Worm (Caenorhabditis elegans) whole organism, young adult: ENCODE results near the gene srz-94.

ENCODE experiments used
- B0019.2 ChIP-seq: fragments of 200-800 bp; sonication (Bioruptor generic); conservative IDR thresholded peaks from 2 replicates; pipeline ENCODE4 v1.3.6; 2022; ENCODE audit warnings: missing genetic modification reagents, missing genetic modification characterization, missing compliant biosample characterization
- B0336.3 ChIP-seq: fragments of 200-800 bp; sonication (Bioruptor generic); IDR thresholded peaks from 2 replicates; pipeline ENCODE4 v1.3.6; 2022; ENCODE audit warnings: missing genetic modification characterization, missing compliant biosample characterization
- D2030.7 ChIP-seq: fragments of 200-800 bp; sonication (Bioruptor generic); IDR thresholded peaks from 2 replicates; pipeline ENCODE4 v1.3.6; 2022; ENCODE audit warnings: missing genetic modification reagents, missing genetic modification characterization, missing compliant biosample characterization
- F10E7.11 ChIP-seq: sonication (generic microtip); optimal IDR thresholded peaks from 2 replicates; lab custom pipeline; 2017; ENCODE audit warnings: mild to moderate bottlenecking, missing genetic modification characterization, moderate library complexity, missing compliant biosample characterization
- F33H1.4 ChIP-seq: fragments of 200-800 bp; sonication (Bioruptor generic); IDR thresholded peaks from 2 replicates; pipeline ENCODE4 v1.3.6; 2022; ENCODE audit warnings: missing genetic modification reagents, missing genetic modification characterization, missing compliant biosample characterization
- F37B4.10 ChIP-seq: fragments of 200-800 bp; sonication (Bioruptor generic); IDR thresholded peaks from 2 replicates; pipeline ENCODE4 v1.3.6; 2022; ENCODE audit warnings: missing genetic modification characterization, missing compliant biosample characterization
- F39B2.1 ChIP-seq: fragments of 200-800 bp; sonication (Bioruptor generic); IDR thresholded peaks from 2 replicates; pipeline ENCODE4 v1.3.6; 2022; ENCODE audit warnings: missing genetic modification reagents, missing genetic modification characterization, missing compliant biosample characterization
- F57A8.1 ChIP-seq: fragments of 200-800 bp; sonication (Bioruptor generic); optimal IDR thresholded peaks from 2 replicates; lab custom pipeline; 2018; ENCODE audit warnings: mild to moderate bottlenecking, missing genetic modification characterization, moderate library complexity, missing compliant biosample characterization
- Y67H2A.10 ChIP-seq: fragments of 200-800 bp; sonication (Bioruptor generic); conservative IDR thresholded peaks from 2 replicates; pipeline ENCODE4 v1.3.6; 2022; ENCODE audit warnings: missing genetic modification reagents, missing genetic modification characterization, missing compliant biosample characterization
- Y95B8A.8 ChIP-seq: fragments of 200-800 bp; sonication (Bioruptor generic); IDR thresholded peaks from 2 replicates; pipeline ENCODE4 v1.3.6; 2022; ENCODE audit warnings: missing genetic modification reagents, missing genetic modification characterization, missing compliant biosample characterization
- ama-1 ChIP-seq, 3 experiments: fragments of 150-350 bp in 1 of 3; sonication (generic microtip) in 2 of 3; optimal IDR thresholded peaks; 2 replicates each; lab custom pipeline; 2014 to 2018; ENCODE audit warnings: missing biosample characterization in 2 of 3, missing genetic modification characterization in 2 of 3, missing genetic modification reagents in 2 of 3
- atf-7 ChIP-seq: sonication (generic microtip); optimal IDR thresholded peaks from 2 replicates; lab custom pipeline; 2017; ENCODE audit warnings: mild to moderate bottlenecking, missing genetic modification characterization, missing compliant biosample characterization
- bed-2 ChIP-seq: fragments of 200-800 bp; sonication (Bioruptor generic); IDR thresholded peaks from 2 replicates; pipeline ENCODE4 v1.3.6; 2022; ENCODE audit warnings: missing genetic modification reagents, missing genetic modification characterization, missing compliant biosample characterization
- ceh-58 ChIP-seq: fragments of 200-800 bp; sonication (Bioruptor generic); IDR thresholded peaks from 2 replicates; pipeline ENCODE4 v1.3.6; 2022; ENCODE audit warnings: missing genetic modification characterization, missing compliant biosample characterization
- chd-7 ChIP-seq: sonication (generic microtip); optimal IDR thresholded peaks from 2 replicates; lab custom pipeline; 2016; ENCODE audit warnings: mild to moderate bottlenecking, missing genetic modification characterization, moderate library complexity, missing compliant biosample characterization
- die-1 ChIP-seq: sonication (generic microtip); optimal IDR thresholded peaks from 2 replicates; lab custom pipeline; 2016; ENCODE audit warnings: missing genotype, mild to moderate bottlenecking, missing genetic modification characterization, missing compliant biosample characterization
- dpff-1 ChIP-seq: sonication (generic microtip); optimal IDR thresholded peaks from 2 replicates; lab custom pipeline; 2017; ENCODE audit warnings: mild to moderate bottlenecking, missing genetic modification characterization, missing compliant biosample characterization
- egl-18 ChIP-seq: fragments of 200-800 bp; sonication (Bioruptor generic); IDR thresholded peaks from 2 replicates; pipeline ENCODE4 v1.3.6; 2022; ENCODE audit warnings: missing genetic modification reagents, missing genetic modification characterization, missing compliant biosample characterization
- ekl-4 ChIP-seq: fragments of 200-800 bp; sonication (Bioruptor generic); IDR thresholded peaks from 2 replicates; pipeline ENCODE4 v1.3.6; 2022; ENCODE audit warnings: missing genetic modification reagents, missing genetic modification characterization, missing compliant biosample characterization
- fkh-3 ChIP-seq: sonication (generic microtip); optimal IDR thresholded peaks from 2 replicates; lab custom pipeline; 2016; ENCODE audit warnings: mild to moderate bottlenecking, missing genetic modification characterization, missing compliant biosample characterization
- hlh-26 ChIP-seq: fragments of 200-800 bp; sonication (Bioruptor generic); conservative IDR thresholded peaks from 2 replicates; pipeline ENCODE4 v1.3.6; 2022; ENCODE audit warnings: missing genetic modification reagents, missing genetic modification characterization, missing compliant biosample characterization
- hmg-1.2 ChIP-seq: fragments of 200-800 bp; sonication (Bioruptor generic); IDR thresholded peaks from 2 replicates; pipeline ENCODE4 v1.3.6; 2022; ENCODE audit warnings: missing genetic modification reagents, missing genetic modification characterization, missing compliant biosample characterization
- hsf-1 ChIP-seq: fragments of 200-800 bp; sonication (Bioruptor generic); IDR thresholded peaks from 2 replicates; pipeline ENCODE4 v1.3.6; 2022; ENCODE audit warnings: missing genetic modification reagents, missing genetic modification characterization, missing compliant biosample characterization
- lag-1 ChIP-seq: fragments of 200-800 bp; sonication (Bioruptor generic); IDR thresholded peaks from 2 replicates; pipeline ENCODE4 v1.3.6; 2022; ENCODE audit warnings: missing genetic modification reagents, missing genetic modification characterization, missing compliant biosample characterization
- lin-26 ChIP-seq: fragments of 200-800 bp; sonication (Bioruptor generic); IDR thresholded peaks from 2 replicates; pipeline ENCODE4 v1.3.6; 2022; ENCODE audit warnings: missing genetic modification reagents, missing genetic modification characterization, missing compliant biosample characterization
- lin-35 ChIP-seq, 3 experiments: fragments of 150-350 bp in 2 of 3; sonication (generic microtip) in 1 of 3; optimal IDR thresholded peaks; 2 replicates each; lab custom pipeline; 2014 to 2018; ENCODE audit warnings: missing biosample characterization in 3 of 3, missing genetic modification characterization in 3 of 3, missing genetic modification reagents in 3 of 3
- lin-40 ChIP-seq: sonication (generic microtip); optimal IDR thresholded peaks from 2 replicates; lab custom pipeline; 2016; ENCODE audit warnings: missing genetic modification characterization, mild to moderate bottlenecking, missing compliant biosample characterization, missing genotype, missing genetic modification reagents
- lin-54 ChIP-seq: fragments of 200-800 bp; sonication (Bioruptor generic); optimal IDR thresholded peaks from 2 replicates; lab custom pipeline; 2018; ENCODE audit warnings: mild to moderate bottlenecking, missing genetic modification characterization, missing compliant biosample characterization
- lir-1 ChIP-seq: fragments of 200-800 bp; sonication (Bioruptor generic); conservative IDR thresholded peaks from 2 replicates; pipeline ENCODE4 v1.3.6; 2022; ENCODE audit warnings: missing genetic modification reagents, missing genetic modification characterization, missing compliant biosample characterization
- lsl-1 ChIP-seq: fragments of 200-800 bp; sonication (Bioruptor generic); optimal IDR thresholded peaks from 2 replicates; lab custom pipeline; 2018; ENCODE audit warnings: mild to moderate bottlenecking, missing genetic modification characterization, moderate library complexity, missing compliant biosample characterization
- lsy-27 ChIP-seq: sonication (generic microtip); optimal IDR thresholded peaks from 2 replicates; lab custom pipeline; 2017; ENCODE audit warnings: missing genetic modification characterization, mild to moderate bottlenecking, missing compliant biosample characterization, antibody characterized with exemption, missing genotype, borderline replicate concordance; ENCODE audit not compliant: insufficient read depth
- madf-8 ChIP-seq: fragments of 200-800 bp; sonication (Bioruptor generic); conservative IDR thresholded peaks from 2 replicates; pipeline ENCODE4 v1.3.6; 2022; ENCODE audit warnings: missing genetic modification reagents, missing genetic modification characterization, missing compliant biosample characterization
- mes-4 ChIP-seq: sonication (generic microtip); optimal IDR thresholded peaks from 2 replicates; lab custom pipeline; 2016; ENCODE audit warnings: missing genotype, missing genetic modification characterization, missing compliant biosample characterization
- nfya-1 ChIP-seq: sonication (generic microtip); optimal IDR thresholded peaks from 2 replicates; lab custom pipeline; 2017; ENCODE audit warnings: antibody characterized with exemption, missing compliant biosample characterization, missing genetic modification characterization, borderline replicate concordance; ENCODE audit not compliant: insufficient read depth
- nfya-2 ChIP-seq: fragments of 200-800 bp; sonication (Bioruptor generic); IDR thresholded peaks from 2 replicates; pipeline ENCODE4 v1.3.6; 2022; ENCODE audit warnings: missing genetic modification reagents, missing genetic modification characterization, missing compliant biosample characterization
- nhr-120 ChIP-seq: fragments of 200-800 bp; sonication (Bioruptor generic); IDR thresholded peaks from 2 replicates; pipeline ENCODE4 v1.3.6; 2022; ENCODE audit warnings: missing genetic modification characterization, missing compliant biosample characterization
- nhr-27 ChIP-seq: fragments of 200-800 bp; sonication (Bioruptor generic); optimal IDR thresholded peaks from 2 replicates; lab custom pipeline; 2018; ENCODE audit warnings: mild to moderate bottlenecking, missing genetic modification characterization, moderate library complexity, missing compliant biosample characterization
- rpc-1 ChIP-seq, 2 experiments: fragments of 150-350 bp in 1 of 2; sonication (generic microtip) in 1 of 2; optimal IDR thresholded peaks; 2 replicates each; lab custom pipeline; 2014 to 2018; ENCODE audit warnings: missing biosample characterization in 1 of 2, missing genetic modification characterization in 1 of 2, missing genetic modification reagents in 1 of 2, missing genotype in 1 of 2
- sea-2 ChIP-seq: fragments of 200-800 bp; sonication (Bioruptor generic); IDR thresholded peaks from 2 replicates; pipeline ENCODE4 v1.3.6; 2022; ENCODE audit warnings: missing genetic modification characterization, missing compliant biosample characterization
- tbx-9 ChIP-seq: sonication (generic microtip); optimal IDR thresholded peaks from 2 replicates; lab custom pipeline; 2016; ENCODE audit warnings: borderline replicate concordance, missing genetic modification characterization, inconsistent platforms, missing compliant biosample characterization
- tlf-1 ChIP-seq: fragments of 200-800 bp; sonication (Bioruptor generic); optimal IDR thresholded peaks from 2 replicates; lab custom pipeline; 2018; ENCODE audit warnings: mild to moderate bottlenecking, missing genetic modification characterization, missing compliant biosample characterization
- unc-62 ChIP-seq: fragments of 150-350 bp; optimal IDR thresholded peaks from 2 replicates; lab custom pipeline; 2014; ENCODE audit warnings: missing biosample characterization, missing genetic modification reagents, missing genetic modification characterization
- ztf-26 ChIP-seq: sonication (generic microtip); optimal IDR thresholded peaks from 2 replicates; lab custom pipeline; 2017; ENCODE audit warnings: missing genetic modification characterization, missing compliant biosample characterization

srz-94 gene

DNA sequence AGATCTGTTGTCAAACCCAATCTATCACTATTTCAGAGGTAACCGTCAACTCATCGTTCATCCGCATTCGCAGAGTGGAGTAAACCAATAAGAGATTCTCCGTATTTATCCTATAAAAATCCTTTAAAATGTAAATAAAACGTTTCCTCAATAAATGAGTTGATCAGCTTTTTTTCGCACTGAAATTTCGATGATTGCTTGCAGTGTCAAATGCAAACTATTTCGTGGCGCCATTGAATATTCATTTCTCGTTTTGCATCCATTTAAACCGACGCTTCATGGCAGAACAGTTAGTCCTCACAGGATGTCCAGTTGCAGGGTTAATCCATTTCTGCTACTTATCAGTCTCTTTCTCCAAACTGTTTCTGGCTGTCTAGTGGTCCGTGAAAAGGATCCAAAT, 25.8 kb upstream of the srz-94 start, which contains the start of gene F28B1.9:
TSS of gene F28B1.9 (plus strand) at position 301 of the 400 bp plus-strand sequence.
- TF ChIP-seq ama-1 (optimal IDR thresholded peaks at IDR 0.05; lab: Kevin White, UChicago) (no peak), ama-1 (GFP tag; optimal IDR thresholded peaks at IDR 0.05; lab: Kevin White, UChicago) (no peak), lsl-1 (GFP tag; lab: Kevin White, UChicago) (no peak), nhr-27 (tag; lab: Kevin White, UChicago) (no peak), atf-7 (no peak), sea-2 (GFP tag; lab: Robert Waterston, UW) (no peak), lir-1 (GFP tag; lab: Robert Waterston, UW) (no peak), F33H1.4 (GFP tag; lab: Robert Waterston, UW) (no peak), ztf-26 (tag; lab: Kevin White, UChicago) (no peak), mes-4 (no peak), B0336.3 (GFP tag; lab: Robert Waterston, UW) (no peak), lsy-27 (tag; lab: Kevin White, UChicago) (no peak), nfya-2 (GFP tag; lab: Robert Waterston, UW) (no peak), ceh-58 (GFP tag; lab: Robert Waterston, UW) (no peak), hlh-26 (no peak), Y95B8A.8 (no peak), ekl-4 (GFP tag; lab: Robert Waterston, UW) (no peak), lag-1 (GFP tag; lab: Robert Waterston, UW) (no peak), rpc-1 (optimal IDR thresholded peaks at IDR 0.05; lab: Kevin White, UChicago) (no peak), rpc-1 (tag; optimal IDR thresholded peaks at IDR 0.05; lab: Kevin White, UChicago) (no peak)

DNA sequence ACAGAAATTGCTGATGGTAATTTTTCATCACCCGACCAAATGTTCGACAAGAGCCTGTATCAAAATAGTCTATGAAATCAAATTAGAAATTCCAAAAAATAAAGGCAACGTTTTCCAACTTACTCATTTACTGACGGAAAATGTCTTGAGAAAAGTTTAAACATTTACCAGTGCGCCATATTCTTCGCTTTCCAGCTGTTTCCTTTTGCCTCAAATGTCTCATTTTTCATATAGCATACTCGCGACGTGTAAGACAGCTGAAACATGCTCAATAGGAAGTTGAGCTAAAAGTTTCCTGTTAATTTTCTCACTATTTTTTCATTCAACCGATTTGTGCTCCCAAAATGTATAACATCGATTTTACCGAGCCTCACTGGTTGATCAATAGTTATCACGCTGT, 24.2 kb upstream of the srz-94 start, which contains the start of gene sri-66:
TSS of gene sri-66 (plus strand) at position 301 of the 400 bp plus-strand sequence.
- no peak for TF ChIP-seq F10E7.11
- TF ChIP-seq madf-8 (GFP tag; lab: Robert Waterston, UW): no peak
- no peak for TF ChIP-seq fkh-3 (tag; lab: Kevin White, UChicago)
- no peak for TF ChIP-seq ztf-26 (tag; lab: Kevin White, UChicago)
- TF ChIP-seq lsl-1 (GFP tag; lab: Kevin White, UChicago): no peak
- no peak for TF ChIP-seq unc-62 (GFP tag; lab: Kevin White, UChicago)
- no peak for TF ChIP-seq D2030.7
- no peak for TF ChIP-seq die-1 (tag; lab: Kevin White, UChicago)
- no peak for TF ChIP-seq hmg-1.2
- TF ChIP-seq Y67H2A.10: no peak
- TF ChIP-seq F37B4.10 (GFP tag; lab: Robert Waterston, UW): no peak
- TF ChIP-seq egl-18: no peak
- TF ChIP-seq Y95B8A.8: no peak
- TF ChIP-seq lin-35 (GFP tag; optimal IDR thresholded peaks at IDR 0.05; lab: Kevin White, UChicago): no peak
- no peak for TF ChIP-seq B0019.2 (GFP tag; lab: Robert Waterston, UW)
- no peak for TF ChIP-seq lin-54 (GFP tag; lab: Kevin White, UChicago)
- TF ChIP-seq F39B2.1 (GFP tag; lab: Robert Waterston, UW): no peak
- no peak for TF ChIP-seq nhr-120 (GFP tag; lab: Robert Waterston, UW)
- no peak for TF ChIP-seq tbx-9 (tag; lab: Kevin White, UChicago)
- TF ChIP-seq hsf-1: no peak

DNA sequence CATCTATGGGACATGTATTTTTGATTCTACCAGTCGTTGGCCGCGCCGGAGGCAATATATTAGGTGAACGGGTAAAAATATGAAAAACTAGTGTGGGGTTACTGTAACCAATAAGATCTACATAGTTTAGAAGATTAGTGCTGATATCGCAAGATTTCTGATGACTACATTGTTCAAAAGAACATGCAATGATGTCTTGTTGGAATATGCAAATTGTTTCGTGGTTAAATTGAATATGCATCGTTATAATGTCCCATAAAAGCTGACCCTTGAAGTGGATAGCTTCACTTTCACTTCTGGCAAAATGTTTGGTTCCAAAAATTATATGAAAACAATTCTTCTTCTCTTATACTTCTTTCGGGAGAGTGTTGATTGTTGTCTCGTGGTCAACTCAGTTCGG, 8.8 kb upstream of the srz-94 start, which contains the start of gene F28B1.2:
TSS of gene F28B1.2 (plus strand) at position 301 of the 400 bp plus-strand sequence.
- no peak for TF ChIP-seq F57A8.1 (GFP tag; lab: Kevin White, UChicago)
- TF ChIP-seq hlh-26: no peak
- TF ChIP-seq nfya-1 (tag; lab: Kevin White, UChicago): no peak
- TF ChIP-seq tlf-1: no peak
- no peak for TF ChIP-seq lin-40
- no peak for TF ChIP-seq unc-62 (GFP tag; lab: Kevin White, UChicago)
- no peak for TF ChIP-seq fkh-3 (tag; lab: Kevin White, UChicago)
- TF ChIP-seq bed-2 (GFP tag; lab: Robert Waterston, UW): no peak
- TF ChIP-seq F10E7.11: no peak
- no peak for TF ChIP-seq hmg-1.2
- TF ChIP-seq chd-7 (tag; lab: Kevin White, UChicago): no peak
- TF ChIP-seq ama-1 (optimal IDR thresholded peaks at IDR 0.05; lab: Kevin White, UChicago): no peak
- no peak for TF ChIP-seq ama-1 (GFP tag; optimal IDR thresholded peaks at IDR 0.05; lab: Kevin White, UChicago)
- TF ChIP-seq dpff-1 (tag; lab: Kevin White, UChicago): no peak
- no peak for TF ChIP-seq B0019.2 (GFP tag; lab: Robert Waterston, UW)
- TF ChIP-seq lin-26 (GFP tag; lab: Robert Waterston, UW): no peak
